Fruit fly (Drosophila melanogaster) whole organism, prepupa: ENCODE data around the gene RpS6.

ENCODE experiments used
- Blimp-1 ChIP-seq: fragments of 200-800 bp; sonication (Bioruptor generic); optimal IDR thresholded peaks from 3 replicates; lab custom pipeline; 2017; ENCODE audit warnings: missing biosample characterization, missing genetic modification characterization, mild to moderate bottlenecking, moderate library complexity, missing genetic modification reagents
- CG11294 ChIP-seq: fragments of 200-800 bp; sonication (Bioruptor generic); IDR thresholded peaks from 2 replicates; pipeline ENCODE4 v1.3.6; 2022; ENCODE audit warnings: missing biosample characterization, missing genetic modification characterization
- CG16779 ChIP-seq: fragments of 200-800 bp; sonication (Bioruptor generic); optimal IDR thresholded peaks from 3 replicates; lab custom pipeline; 2017; ENCODE audit warnings: missing biosample characterization, mild to moderate bottlenecking, missing genetic modification characterization
- CG32006 ChIP-seq: fragments of 200-800 bp; sonication (Bioruptor generic); optimal IDR thresholded peaks from 3 replicates; lab custom pipeline; 2017; ENCODE audit warnings: missing biosample characterization, mild to moderate bottlenecking, missing genetic modification characterization
- CG7368 ChIP-seq: fragments of 200-800 bp; sonication (Bioruptor generic); optimal IDR thresholded peaks from 3 replicates; lab custom pipeline; 2016; ENCODE audit warnings: missing biosample characterization, missing genetic modification characterization
- CG8319 ChIP-seq: fragments of 200-800 bp; sonication (Bioruptor generic); optimal IDR thresholded peaks from 3 replicates; lab custom pipeline; 2016; ENCODE audit warnings: missing biosample characterization, missing genetic modification characterization
- Eip75B ChIP-seq: fragments of 200-800 bp; sonication (Bioruptor generic); optimal IDR thresholded peaks from 3 replicates; lab custom pipeline; 2016; ENCODE audit warnings: missing biosample characterization, missing genetic modification characterization
- Eip78C ChIP-seq: fragments of 200-800 bp; sonication (Bioruptor generic); peaks from one replicate; lab custom pipeline; 2016; ENCODE audit warnings: missing biosample characterization, missing genetic modification characterization
- Eip93F ChIP-seq: fragments of 200-800 bp; sonication (Bioruptor generic); optimal IDR thresholded peaks from 2 replicates; lab custom pipeline; 2016; ENCODE audit warnings: missing biosample characterization, mild to moderate bottlenecking, missing genetic modification characterization
- Lpt ChIP-seq: fragments of 200-800 bp; sonication (Bioruptor generic); optimal IDR thresholded peaks from 3 replicates; lab custom pipeline; 2016; ENCODE audit warnings: missing biosample characterization, missing genetic modification characterization
- Met ChIP-seq: fragments of 200-800 bp; sonication (Bioruptor generic); optimal IDR thresholded peaks from 3 replicates; lab custom pipeline; 2016; ENCODE audit warnings: missing biosample characterization, missing genetic modification characterization
- dac ChIP-seq: fragments of 200-800 bp; sonication (Bioruptor generic); optimal IDR thresholded peaks from 2 replicates; lab custom pipeline; 2017; ENCODE audit warnings: missing biosample characterization, mild to moderate bottlenecking, missing genetic modification characterization
- svp ChIP-seq: fragments of 200-800 bp; sonication (Bioruptor generic); peaks from one replicate; lab custom pipeline; 2016; ENCODE audit warnings: missing biosample characterization, missing genetic modification characterization

Gene RpS6

DNA sequence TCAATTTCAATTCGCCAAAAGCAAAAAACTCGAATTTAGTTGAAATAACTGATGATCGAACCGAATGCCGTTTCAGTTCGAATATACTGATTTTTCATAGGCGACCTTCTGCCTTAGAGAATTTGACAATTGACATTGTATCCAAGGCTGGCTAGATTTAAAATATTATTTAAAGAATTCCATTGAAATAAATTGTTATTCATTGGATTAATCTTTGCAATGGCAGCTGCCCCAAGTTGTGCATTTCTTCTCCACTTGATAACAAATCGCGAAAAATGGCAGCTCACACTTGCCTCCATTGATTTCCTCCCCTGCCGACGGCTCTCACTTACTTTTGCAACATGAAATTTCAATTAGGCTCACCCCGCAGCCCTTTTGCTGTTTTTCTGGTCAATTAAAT, 47.0 kb downstream of the RpS6 start, which contains the start of gene CG10920:
Gene CG10920 (minus strand): TSS at position 101 of the 400 bp plus-strand sequence.
- TF ChIP-seq CG32006, result no peak
- no peak for TF ChIP-seq Eip78C (GFP tag; lab: Kevin White, UChicago)
- no peak for TF ChIP-seq Blimp-1 (GFP tag; lab: Kevin White, UChicago)
- TF ChIP-seq CG11294, result no peak
- TF ChIP-seq CG8319 (GFP tag; lab: Kevin White, UChicago), result no peak
- TF ChIP-seq Eip93F (GFP tag; lab: Kevin White, UChicago), result no peak
- TF ChIP-seq Met (GFP tag; lab: Kevin White, UChicago), result no peak
- TF ChIP-seq dac (GFP tag; lab: Kevin White, UChicago), result no peak
- no peak for TF ChIP-seq Lpt (GFP tag; lab: Kevin White, UChicago)
- no peak for TF ChIP-seq svp (GFP tag; lab: Kevin White, UChicago)
- no peak for TF ChIP-seq CG16779 (tag; lab: Kevin White, UChicago)
- TF ChIP-seq Eip75B (GFP tag; lab: Kevin White, UChicago), result no peak
- TF ChIP-seq CG7368, result no peak
